Worm (Caenorhabditis elegans): ENCODE results near the gene grl-12.

ce11 chrV:8592691-8593307, 44.0 kb downstream of the grl-12 start:
- no peak for TF ChIP-seq ama-1 (optimal IDR thresholded peaks at IDR 0.05)
- TF ChIP-seq B0310.2 (tag; optimal IDR thresholded peaks at IDR 0.05) = no peak
- no peak for TF ChIP-seq ceh-36 (tag; optimal IDR thresholded peaks at IDR 0.05)
